Worm (Caenorhabditis elegans) whole organism, L1 larva: ENCODE measurements around the gene K10B3.1.
A peak's percentile ranks its signal among the peaks of the same experiment; 100 is the strongest.

Source experiments
- C04F5.9 ChIP-seq: sonication (generic microtip); optimal IDR thresholded peaks from 2 replicates; lab custom pipeline; 2016; ENCODE audit warnings: missing genetic modification characterization, missing compliant biosample characterization
- C16A3.4 ChIP-seq: fragments of 150-350 bp; optimal IDR thresholded peaks from 2 replicates; lab custom pipeline; 2014; ENCODE audit warnings: missing biosample characterization, missing genetic modification characterization
- C34B4.2 ChIP-seq: sonication (generic microtip); optimal IDR thresholded peaks from 2 replicates; lab custom pipeline; 2017; ENCODE audit warnings: mild to moderate bottlenecking, missing genetic modification characterization, missing compliant biosample characterization
- F16B12.6 ChIP-seq: fragments of 150-350 bp; optimal IDR thresholded peaks from 2 replicates; lab custom pipeline; 2014; ENCODE audit warnings: missing biosample characterization, missing genetic modification characterization
- alr-1 ChIP-seq: fragments of 200-800 bp; sonication (Bioruptor generic); optimal IDR thresholded peaks from 2 replicates; lab custom pipeline; 2018; ENCODE audit warnings: borderline replicate concordance, mild to moderate bottlenecking, missing genetic modification characterization, missing compliant biosample characterization
- aly-2 ChIP-seq: fragments of 150-350 bp; optimal IDR thresholded peaks from 2 replicates; lab custom pipeline; 2014; ENCODE audit warnings: missing biosample characterization, missing genetic modification characterization
- ceh-8 ChIP-seq: fragments of 200-800 bp; sonication (Bioruptor generic); optimal IDR thresholded peaks from 2 replicates; lab custom pipeline; 2018; ENCODE audit warnings: mild to moderate bottlenecking, missing genetic modification characterization, moderate library complexity, missing compliant biosample characterization
- ceh-82 ChIP-seq, 3 experiments: fragments of 150-350 bp in 1 of 3; sonication (generic microtip) in 2 of 3; optimal IDR thresholded peaks; 2 replicates each; lab custom pipeline; 2014 to 2017; ENCODE audit warnings: missing biosample characterization in 3 of 3, missing genetic modification characterization in 3 of 3
- dpl-1 ChIP-seq, 3 experiments: fragments of 150-350 bp in 2 of 3; sonication (generic microtip) in 1 of 3; optimal IDR thresholded peaks; 2 replicates each; lab custom pipeline; 2014 to 2017; ENCODE audit warnings: missing biosample characterization in 3 of 3, missing genetic modification characterization in 3 of 3, missing genetic modification reagents in 3 of 3
- dsc-1 ChIP-seq: sonication (generic microtip); optimal IDR thresholded peaks from 2 replicates; lab custom pipeline; 2016; ENCODE audit warnings: mild to moderate bottlenecking, missing genetic modification characterization, missing compliant biosample characterization
- efl-3 ChIP-seq: fragments of 200-800 bp; sonication (Bioruptor generic); optimal IDR thresholded peaks from 2 replicates; lab custom pipeline; 2018; ENCODE audit warnings: mild to moderate bottlenecking, missing genetic modification characterization, missing compliant biosample characterization
- egl-13 ChIP-seq: sonication (generic microtip); optimal IDR thresholded peaks from 2 replicates; lab custom pipeline; 2016; ENCODE audit warnings: missing genotype, missing genetic modification reagents, missing genetic modification characterization, missing compliant biosample characterization
- egl-27 ChIP-seq, 2 experiments: fragments of 150-350 bp in 1 of 2; sonication (generic microtip); optimal IDR thresholded peaks; 3 replicates each; lab custom pipeline; 2017 to 2018; ENCODE audit warnings: missing biosample characterization in 2 of 2, missing genetic modification characterization in 2 of 2, missing genetic modification reagents in 2 of 2
- elt-3 ChIP-seq, 6 experiments: fragments of 150-350 bp in 1 of 6; sonication (generic microtip); optimal IDR thresholded peaks; 2 replicates each; lab custom pipeline; 2017 to 2018; ENCODE audit warnings: missing biosample characterization in 6 of 6, missing genetic modification characterization in 6 of 6, inconsistent platforms in 1 of 6
- ets-5 ChIP-seq: fragments of 200-800 bp; sonication (Bioruptor generic); IDR thresholded peaks from 2 replicates; pipeline ENCODE4 v1.3.6; 2022; ENCODE audit warnings: missing genetic modification characterization, missing compliant biosample characterization
- hlh-17 ChIP-seq: fragments of 200-800 bp; sonication (Bioruptor generic); optimal IDR thresholded peaks from 2 replicates; lab custom pipeline; 2018; ENCODE audit warnings: missing genetic modification characterization, mild to moderate bottlenecking, missing compliant biosample characterization, moderate library complexity, borderline replicate concordance
- hpl-2 ChIP-seq: fragments of 150-350 bp; optimal IDR thresholded peaks from 2 replicates; lab custom pipeline; 2014; ENCODE audit warnings: missing biosample characterization, missing genetic modification reagents, missing genetic modification characterization
- isw-1 ChIP-seq: fragments of 200-800 bp; sonication (Bioruptor generic); IDR thresholded peaks from 2 replicates; pipeline ENCODE4 v1.3.6; 2022; ENCODE audit warnings: missing genetic modification characterization, missing compliant biosample characterization
- jun-1 ChIP-seq: fragments of 150-350 bp; optimal IDR thresholded peaks from 2 replicates; lab custom pipeline; 2014; ENCODE audit warnings: missing biosample characterization, missing genetic modification reagents, missing genetic modification characterization
- lin-13 ChIP-seq: fragments of 150-350 bp; optimal IDR thresholded peaks from 2 replicates; lab custom pipeline; 2014; ENCODE audit warnings: missing biosample characterization, missing genetic modification reagents, missing genetic modification characterization
- lin-15B ChIP-seq: fragments of 150-350 bp; sonication (generic microtip); optimal IDR thresholded peaks from 3 replicates; lab custom pipeline; 2014; ENCODE audit warnings: missing biosample characterization, missing genetic modification characterization
- lin-39 ChIP-seq: fragments of 150-350 bp; optimal IDR thresholded peaks from 2 replicates; lab custom pipeline; 2014; ENCODE audit warnings: missing biosample characterization, missing genetic modification reagents, missing genetic modification characterization
- lir-3 ChIP-seq: sonication (generic microtip); optimal IDR thresholded peaks from 2 replicates; lab custom pipeline; 2016; ENCODE audit warnings: mild to moderate bottlenecking, missing genetic modification characterization, moderate library complexity, missing compliant biosample characterization; ENCODE audit not compliant: poor library complexity
- mab-9 ChIP-seq: fragments of 200-800 bp; sonication (Bioruptor generic); IDR thresholded peaks from 2 replicates; pipeline ENCODE4 v1.3.6; 2022; ENCODE audit warnings: missing genetic modification reagents, missing genetic modification characterization, missing compliant biosample characterization
- mdl-1 ChIP-seq, 2 experiments: fragments of 150-350 bp; optimal IDR thresholded peaks; 2 replicates each; lab custom pipeline; 2014 to 2017; ENCODE audit warnings: missing biosample characterization in 2 of 2, missing genetic modification characterization in 2 of 2, inconsistent platforms in 1 of 2
- mef-2 ChIP-seq: fragments of 150-350 bp; optimal IDR thresholded peaks from 2 replicates; lab custom pipeline; 2014; ENCODE audit warnings: missing biosample characterization, missing genetic modification characterization
- nhr-12 ChIP-seq: sonication (generic microtip); optimal IDR thresholded peaks from 2 replicates; lab custom pipeline; 2017; ENCODE audit warnings: missing biosample characterization, missing genetic modification characterization
- nhr-19 ChIP-seq: fragments of 200-800 bp; sonication (Bioruptor generic); conservative IDR thresholded peaks from 2 replicates; pipeline ENCODE4 v1.3.6; 2022; ENCODE audit warnings: missing genetic modification characterization, missing compliant biosample characterization
- nhr-20 ChIP-seq: sonication (generic microtip); optimal IDR thresholded peaks from 2 replicates; lab custom pipeline; 2016; ENCODE audit warnings: mild to moderate bottlenecking, missing genetic modification characterization, missing compliant biosample characterization
- nhr-47 ChIP-seq: sonication (generic microtip); optimal IDR thresholded peaks from 2 replicates; lab custom pipeline; 2016; ENCODE audit warnings: mild to moderate bottlenecking, missing genetic modification characterization, moderate library complexity, missing compliant biosample characterization
- nhr-71 ChIP-seq: sonication (generic microtip); optimal IDR thresholded peaks from 2 replicates; lab custom pipeline; 2016; ENCODE audit warnings: mild to moderate bottlenecking, missing genetic modification characterization, moderate library complexity, missing compliant biosample characterization
- nhr-76 ChIP-seq: sonication (generic microtip); optimal IDR thresholded peaks from 2 replicates; lab custom pipeline; 2017; ENCODE audit warnings: missing biosample characterization, missing genetic modification characterization
- nhr-77 ChIP-seq: fragments of 150-350 bp; optimal IDR thresholded peaks from 2 replicates; lab custom pipeline; 2014; ENCODE audit warnings: missing biosample characterization, missing genetic modification characterization
- nhr-84 ChIP-seq: sonication (generic microtip); optimal IDR thresholded peaks from 2 replicates; lab custom pipeline; 2017; ENCODE audit warnings: missing biosample characterization, missing genetic modification characterization
- nhr-85 ChIP-seq: sonication (generic microtip); peaks from one replicate; lab custom pipeline; 2016; ENCODE audit warnings: missing genetic modification characterization, inconsistent platforms, missing compliant biosample characterization
- nhr-90 ChIP-seq: sonication (generic microtip); optimal IDR thresholded peaks from 2 replicates; lab custom pipeline; 2016; ENCODE audit warnings: mild to moderate bottlenecking, missing genetic modification characterization, missing compliant biosample characterization; ENCODE audit not compliant: poor library complexity
- pax-3 ChIP-seq: fragments of 200-800 bp; sonication (Bioruptor generic); optimal IDR thresholded peaks from 2 replicates; lab custom pipeline; 2018; ENCODE audit warnings: mild to moderate bottlenecking, missing genetic modification characterization, moderate library complexity, missing compliant biosample characterization
- pqm-1 ChIP-seq: sonication (generic microtip); optimal IDR thresholded peaks from 3 replicates; lab custom pipeline; 2017; ENCODE audit warnings: missing biosample characterization, missing genetic modification characterization
- skn-1 ChIP-seq: fragments of 150-350 bp; optimal IDR thresholded peaks from 2 replicates; lab custom pipeline; 2014; ENCODE audit warnings: missing biosample characterization, missing genetic modification characterization
- sup-37 ChIP-seq: fragments of 200-800 bp; sonication (Bioruptor generic); optimal IDR thresholded peaks from 2 replicates; lab custom pipeline; 2018; ENCODE audit warnings: mild to moderate bottlenecking, missing genetic modification characterization, missing compliant biosample characterization
- unc-130 ChIP-seq: fragments of 150-350 bp; optimal IDR thresholded peaks from 2 replicates; lab custom pipeline; 2017; ENCODE audit warnings: missing biosample characterization, missing genetic modification characterization, inconsistent platforms
- unc-62 ChIP-seq: fragments of 150-350 bp; optimal IDR thresholded peaks from 2 replicates; lab custom pipeline; 2014; ENCODE audit warnings: missing biosample characterization, missing genetic modification reagents, missing genetic modification characterization
- xbp-1 ChIP-seq: sonication (generic microtip); optimal IDR thresholded peaks from 2 replicates; lab custom pipeline; 2016; ENCODE audit warnings: missing genetic modification characterization, missing compliant biosample characterization
- zag-1 ChIP-seq: fragments of 150-350 bp; optimal IDR thresholded peaks from 2 replicates; lab custom pipeline; 2014; ENCODE audit warnings: missing biosample characterization, missing genetic modification characterization
- zip-4 ChIP-seq: fragments of 200-800 bp; sonication (Bioruptor generic); optimal IDR thresholded peaks from 2 replicates; lab custom pipeline; 2018; ENCODE audit warnings: mild to moderate bottlenecking, missing genetic modification characterization, moderate library complexity, missing compliant biosample characterization
- ztf-11 ChIP-seq, 2 experiments: sonication (generic microtip); optimal IDR thresholded peaks; 2 replicates each; lab custom pipeline; 2016 to 2017; ENCODE audit warnings: missing genetic modification characterization in 2 of 2, missing biosample characterization in 1 of 2, missing compliant biosample characterization in 1 of 2
- ztf-4 ChIP-seq: fragments of 150-350 bp; optimal IDR thresholded peaks from 2 replicates; lab custom pipeline; 2014; ENCODE audit warnings: missing biosample characterization, missing genetic modification characterization

The K10B3.1 gene

DNA sequence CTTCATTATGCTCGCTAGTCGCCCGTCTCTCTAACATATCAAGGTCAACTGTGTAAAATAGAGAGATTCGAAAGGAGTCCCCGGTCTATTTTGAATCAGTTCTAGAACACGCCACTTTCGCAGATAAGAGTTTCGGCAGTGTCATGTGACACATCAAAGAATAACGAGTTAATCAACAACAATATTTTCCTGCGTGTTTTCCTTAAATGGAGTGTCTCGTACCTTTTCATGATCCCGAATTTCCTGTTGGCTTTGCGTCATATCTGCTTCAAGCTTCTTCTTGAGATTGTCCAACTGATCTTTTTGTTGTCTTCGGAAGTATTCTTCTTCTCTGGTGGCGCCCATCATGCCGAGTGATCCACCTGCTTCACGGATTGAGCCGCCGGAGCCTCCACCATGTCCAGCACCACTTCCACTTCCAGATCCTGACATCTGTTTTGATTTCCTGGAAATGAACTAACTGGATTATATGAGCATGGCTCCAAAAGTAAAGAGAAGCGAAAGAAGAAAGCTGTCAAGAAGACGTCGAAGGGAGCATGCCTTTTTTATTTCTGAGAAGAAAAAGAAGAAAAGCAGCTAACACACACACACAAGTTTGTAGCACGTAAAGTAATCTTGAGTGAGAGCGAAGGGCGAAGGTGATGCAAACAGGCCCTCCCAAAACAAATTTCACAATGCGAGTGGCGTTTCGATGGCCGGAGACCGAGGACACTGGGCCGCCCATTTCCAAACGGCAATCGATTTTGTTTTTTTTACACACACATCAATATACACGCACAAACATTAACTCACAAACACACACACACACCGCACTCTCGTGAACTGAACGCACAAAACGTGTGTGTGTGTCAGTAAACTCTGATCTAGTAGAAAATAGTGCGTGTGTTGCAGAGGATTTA lies 19.9 kb upstream of the K10B3.1 start (continued):
- TF ChIP-seq ets-5 (no peak), ceh-8 (peak; percentile 33), aly-2 (tag; lab: Kevin White, UChicago) (peak; percentile 46), pqm-1 (tag; lab: Kevin White, UChicago) (no peak), nhr-12 (tag; lab: Kevin White, UChicago) (no peak), lir-3 (tag; lab: Kevin White, UChicago) (peak; percentile 41), unc-62 (GFP tag; lab: Kevin White, UChicago) (no peak), nhr-77 (peak; percentile 50), dpl-1 (GFP tag; optimal IDR thresholded peaks at IDR 0.05; lab: Kevin White, UChicago) (no peak), sup-37 (GFP tag; lab: Kevin White, UChicago) (no peak), efl-3 (GFP tag; lab: Kevin White, UChicago) (no peak), ceh-82 (tag; optimal IDR thresholded peaks at IDR 0.05; lab: Kevin White, UChicago) (peak in 2 of 3 experiments; percentile 18 to 29), nhr-76 (tag; lab: Kevin White, UChicago) (no peak), mdl-1 (tag; optimal IDR thresholded peaks at IDR 0.05; lab: Kevin White, UChicago) (peak in 1 of 2 experiments; percentile 55), skn-1 (tag; lab: Kevin White, UChicago) (peak; percentile 11), nhr-84 (no peak), jun-1 (tag; lab: Kevin White, UChicago) (no peak), hpl-2 (GFP tag; lab: Kevin White, UChicago) (no peak), alr-1 (tag; lab: Kevin White, UChicago) (no peak), zag-1 (tag; lab: Kevin White, UChicago) (no peak), egl-27 (tag; optimal IDR thresholded peaks at IDR 0.05; lab: Kevin White, UChicago) (no peak), nhr-90 (tag; lab: Kevin White, UChicago) (peak; percentile 72), xbp-1 (tag; lab: Kevin White, UChicago) (peak; percentile 1), C04F5.9 (tag; lab: Kevin White, UChicago) (no peak), zip-4 (GFP tag; lab: Kevin White, UChicago) (no peak), ztf-4 (tag; lab: Kevin White, UChicago) (no peak), F16B12.6 (tag; lab: Kevin White, UChicago) (no peak), mab-9 (GFP tag; lab: Robert Waterston, UW) (no peak), egl-13 (tag; lab: Kevin White, UChicago) (no peak), nhr-19 (GFP tag; lab: Robert Waterston, UW) (peak; percentile 62), lin-13 (GFP tag; lab: Kevin White, UChicago) (peak; percentile 53), elt-3 (tag; optimal IDR thresholded peaks at IDR 0.05; lab: Kevin White, UChicago) (peak in 5 of 6 experiments; percentile 59 to 88 (median 74)), pax-3 (tag; lab: Kevin White, UChicago) (peak; percentile 27), C34B4.2 (no peak), nhr-20 (tag; lab: Kevin White, UChicago) (peak; percentile 72), nhr-71 (tag; lab: Kevin White, UChicago) (peak; percentile 79), isw-1 (GFP tag; lab: Robert Waterston, UW) (no peak), unc-130 (tag; lab: Kevin White, UChicago) (peak; percentile 84), lin-39 (tag; lab: Kevin White, UChicago) (no peak), lin-15B (tag; lab: Kevin White, UChicago) (no peak), C16A3.4 (tag; lab: Kevin White, UChicago) (peak; percentile 54), nhr-47 (tag; lab: Kevin White, UChicago) (peak; percentile 47), dsc-1 (tag; lab: Kevin White, UChicago) (peak; percentile 28), mef-2 (tag; lab: Kevin White, UChicago) (no peak), ztf-11 (tag; optimal IDR thresholded peaks at IDR 0.05; lab: Kevin White, UChicago) (no peak), hlh-17 (no peak), nhr-85 (peak; percentile 89)
